Worm (Caenorhabditis elegans) whole organism, L1 larva: ENCODE data around the gene pbs-3.

Experiments
- C34B4.2 ChIP-seq: sonication (generic microtip); optimal IDR thresholded peaks from 2 replicates; lab custom pipeline; 2017; ENCODE audit warnings: mild to moderate bottlenecking, missing genetic modification characterization, missing compliant biosample characterization
- ama-1 ChIP-seq: fragments of 150-350 bp; optimal IDR thresholded peaks from 2 replicates; lab custom pipeline; 2014
- ces-1 ChIP-seq: fragments of 150-350 bp; optimal IDR thresholded peaks from 2 replicates; lab custom pipeline; 2014; ENCODE audit warnings: missing biosample characterization, missing genetic modification reagents, missing genetic modification characterization
- dpl-1 ChIP-seq, 3 experiments: fragments of 150-350 bp in 2 of 3; sonication (generic microtip) in 1 of 3; optimal IDR thresholded peaks; 2 replicates each; lab custom pipeline; 2014 to 2017; ENCODE audit warnings: missing biosample characterization in 3 of 3, missing genetic modification characterization in 3 of 3, missing genetic modification reagents in 3 of 3
- efl-1 ChIP-seq, 4 experiments: fragments of 150-350 bp; optimal IDR thresholded peaks in 3 of 4; peaks in 1 of 4; 1 replicate in 1 of 4; 2 replicates in 3 of 4; lab custom pipeline; 2014; ENCODE audit warnings: missing biosample characterization in 2 of 4, missing genetic modification characterization in 2 of 4, missing genetic modification reagents in 2 of 4
- efl-3 ChIP-seq: fragments of 200-800 bp; sonication (Bioruptor generic); optimal IDR thresholded peaks from 2 replicates; lab custom pipeline; 2018; ENCODE audit warnings: mild to moderate bottlenecking, missing genetic modification characterization, missing compliant biosample characterization
- egl-13 ChIP-seq: sonication (generic microtip); optimal IDR thresholded peaks from 2 replicates; lab custom pipeline; 2016; ENCODE audit warnings: missing genotype, missing genetic modification reagents, missing genetic modification characterization, missing compliant biosample characterization
- egl-27 ChIP-seq, 2 experiments: fragments of 150-350 bp in 1 of 2; sonication (generic microtip); optimal IDR thresholded peaks; 3 replicates each; lab custom pipeline; 2017 to 2018; ENCODE audit warnings: missing biosample characterization in 2 of 2, missing genetic modification characterization in 2 of 2, missing genetic modification reagents in 2 of 2
- elt-2 ChIP-seq: sonication (generic microtip); optimal IDR thresholded peaks from 2 replicates; lab custom pipeline; 2016; ENCODE audit warnings: missing genetic modification characterization, mild to moderate bottlenecking, inconsistent platforms, missing compliant biosample characterization, missing genetic modification reagents
- fkh-10 ChIP-seq: sonication (generic microtip); optimal IDR thresholded peaks from 2 replicates; lab custom pipeline; 2017; ENCODE audit warnings: missing biosample characterization, missing genetic modification reagents, missing genetic modification characterization
- fkh-4 ChIP-seq: sonication (generic microtip); optimal IDR thresholded peaks from 2 replicates; lab custom pipeline; 2016; ENCODE audit warnings: missing compliant biosample characterization, missing genetic modification characterization, borderline replicate concordance
- grh-1 ChIP-seq: fragments of 200-800 bp; sonication (Bioruptor generic); IDR thresholded peaks from 2 replicates; pipeline ENCODE4 v1.3.6; 2022; ENCODE audit warnings: missing genetic modification reagents, missing genetic modification characterization, missing compliant biosample characterization
- hlh-4 ChIP-seq: sonication (generic microtip); optimal IDR thresholded peaks from 2 replicates; lab custom pipeline; 2016; ENCODE audit warnings: mild to moderate bottlenecking, missing genetic modification characterization, missing compliant biosample characterization
- jun-1 ChIP-seq: fragments of 150-350 bp; optimal IDR thresholded peaks from 2 replicates; lab custom pipeline; 2014; ENCODE audit warnings: missing biosample characterization, missing genetic modification reagents, missing genetic modification characterization
- lin-14 ChIP-seq: fragments of 200-800 bp; sonication (Bioruptor generic); optimal IDR thresholded peaks from 2 replicates; lab custom pipeline; 2018; ENCODE audit warnings: mild to moderate bottlenecking, missing genetic modification characterization, moderate library complexity, missing compliant biosample characterization
- lin-35 ChIP-seq, 2 experiments: fragments of 150-350 bp; optimal IDR thresholded peaks; 2 replicates each; lab custom pipeline; 2014; ENCODE audit warnings: missing biosample characterization in 2 of 2, missing genetic modification characterization in 2 of 2, missing genetic modification reagents in 2 of 2
- lir-3 ChIP-seq: sonication (generic microtip); optimal IDR thresholded peaks from 2 replicates; lab custom pipeline; 2016; ENCODE audit warnings: mild to moderate bottlenecking, missing genetic modification characterization, moderate library complexity, missing compliant biosample characterization; ENCODE audit not compliant: poor library complexity
- mdl-1 ChIP-seq, 2 experiments: fragments of 150-350 bp; optimal IDR thresholded peaks; 2 replicates each; lab custom pipeline; 2014 to 2017; ENCODE audit warnings: missing biosample characterization in 2 of 2, missing genetic modification characterization in 2 of 2, inconsistent platforms in 1 of 2
- mef-2 ChIP-seq: fragments of 150-350 bp; optimal IDR thresholded peaks from 2 replicates; lab custom pipeline; 2014; ENCODE audit warnings: missing biosample characterization, missing genetic modification characterization
- nhr-19 ChIP-seq: fragments of 200-800 bp; sonication (Bioruptor generic); conservative IDR thresholded peaks from 2 replicates; pipeline ENCODE4 v1.3.6; 2022; ENCODE audit warnings: missing genetic modification characterization, missing compliant biosample characterization
- nhr-20 ChIP-seq: sonication (generic microtip); optimal IDR thresholded peaks from 2 replicates; lab custom pipeline; 2016; ENCODE audit warnings: mild to moderate bottlenecking, missing genetic modification characterization, missing compliant biosample characterization
- nhr-237 ChIP-seq: fragments of 150-350 bp; optimal IDR thresholded peaks from 2 replicates; lab custom pipeline; 2014; ENCODE audit warnings: missing biosample characterization, missing genetic modification characterization
- nhr-28 ChIP-seq: fragments of 150-350 bp; optimal IDR thresholded peaks from 2 replicates; lab custom pipeline; 2014; ENCODE audit warnings: missing biosample characterization, missing genetic modification characterization
- nhr-47 ChIP-seq: sonication (generic microtip); optimal IDR thresholded peaks from 2 replicates; lab custom pipeline; 2016; ENCODE audit warnings: mild to moderate bottlenecking, missing genetic modification characterization, moderate library complexity, missing compliant biosample characterization
- nhr-71 ChIP-seq: sonication (generic microtip); optimal IDR thresholded peaks from 2 replicates; lab custom pipeline; 2016; ENCODE audit warnings: mild to moderate bottlenecking, missing genetic modification characterization, moderate library complexity, missing compliant biosample characterization
- nhr-76 ChIP-seq: sonication (generic microtip); optimal IDR thresholded peaks from 2 replicates; lab custom pipeline; 2017; ENCODE audit warnings: missing biosample characterization, missing genetic modification characterization
- nhr-77 ChIP-seq: fragments of 150-350 bp; optimal IDR thresholded peaks from 2 replicates; lab custom pipeline; 2014; ENCODE audit warnings: missing biosample characterization, missing genetic modification characterization
- nhr-84 ChIP-seq: sonication (generic microtip); optimal IDR thresholded peaks from 2 replicates; lab custom pipeline; 2017; ENCODE audit warnings: missing biosample characterization, missing genetic modification characterization
- nhr-85 ChIP-seq: sonication (generic microtip); peaks from one replicate; lab custom pipeline; 2016; ENCODE audit warnings: missing genetic modification characterization, inconsistent platforms, missing compliant biosample characterization
- nhr-90 ChIP-seq: sonication (generic microtip); optimal IDR thresholded peaks from 2 replicates; lab custom pipeline; 2016; ENCODE audit warnings: mild to moderate bottlenecking, missing genetic modification characterization, missing compliant biosample characterization; ENCODE audit not compliant: poor library complexity
- pag-3 ChIP-seq: sonication (generic microtip); optimal IDR thresholded peaks from 2 replicates; lab custom pipeline; 2017; ENCODE audit warnings: missing genetic modification characterization, mild to moderate bottlenecking, missing compliant biosample characterization, antibody characterized with exemption, borderline replicate concordance; ENCODE audit not compliant: insufficient read depth
- pax-3 ChIP-seq: fragments of 200-800 bp; sonication (Bioruptor generic); optimal IDR thresholded peaks from 2 replicates; lab custom pipeline; 2018; ENCODE audit warnings: mild to moderate bottlenecking, missing genetic modification characterization, moderate library complexity, missing compliant biosample characterization
- pqm-1 ChIP-seq: sonication (generic microtip); optimal IDR thresholded peaks from 3 replicates; lab custom pipeline; 2017; ENCODE audit warnings: missing biosample characterization, missing genetic modification characterization
- snu-23 ChIP-seq: sonication (generic microtip); optimal IDR thresholded peaks from 2 replicates; lab custom pipeline; 2016; ENCODE audit warnings: missing genetic modification characterization, missing compliant biosample characterization
- sptf-1 ChIP-seq: fragments of 150-350 bp; optimal IDR thresholded peaks from 2 replicates; lab custom pipeline; 2014; ENCODE audit warnings: missing biosample characterization, missing genetic modification characterization
- unc-130 ChIP-seq: fragments of 150-350 bp; optimal IDR thresholded peaks from 2 replicates; lab custom pipeline; 2017; ENCODE audit warnings: missing biosample characterization, missing genetic modification characterization, inconsistent platforms
- unc-30 ChIP-seq: sonication (generic microtip); optimal IDR thresholded peaks from 2 replicates; lab custom pipeline; 2017; ENCODE audit warnings: missing biosample characterization, missing genetic modification characterization
- unc-62 ChIP-seq: fragments of 150-350 bp; optimal IDR thresholded peaks from 2 replicates; lab custom pipeline; 2014; ENCODE audit warnings: missing biosample characterization, missing genetic modification reagents, missing genetic modification characterization
- unc-86 ChIP-seq: sonication (generic microtip); optimal IDR thresholded peaks from 2 replicates; lab custom pipeline; 2016; ENCODE audit warnings: missing genetic modification characterization, missing compliant biosample characterization
- vab-15 ChIP-seq: sonication (generic microtip); optimal IDR thresholded peaks from 2 replicates; lab custom pipeline; 2017; ENCODE audit warnings: missing genotype, mild to moderate bottlenecking, missing genetic modification characterization, missing compliant biosample characterization
- xbp-1 ChIP-seq: sonication (generic microtip); optimal IDR thresholded peaks from 2 replicates; lab custom pipeline; 2016; ENCODE audit warnings: missing genetic modification characterization, missing compliant biosample characterization
- zag-1 ChIP-seq: fragments of 150-350 bp; optimal IDR thresholded peaks from 2 replicates; lab custom pipeline; 2014; ENCODE audit warnings: missing biosample characterization, missing genetic modification characterization
- ztf-11 ChIP-seq, 2 experiments: sonication (generic microtip); optimal IDR thresholded peaks; 2 replicates each; lab custom pipeline; 2016 to 2017; ENCODE audit warnings: missing genetic modification characterization in 2 of 2, missing biosample characterization in 1 of 2, missing compliant biosample characterization in 1 of 2
- ztf-4 ChIP-seq: fragments of 150-350 bp; optimal IDR thresholded peaks from 2 replicates; lab custom pipeline; 2014; ENCODE audit warnings: missing biosample characterization, missing genetic modification characterization

The pbs-3 gene

DNA sequence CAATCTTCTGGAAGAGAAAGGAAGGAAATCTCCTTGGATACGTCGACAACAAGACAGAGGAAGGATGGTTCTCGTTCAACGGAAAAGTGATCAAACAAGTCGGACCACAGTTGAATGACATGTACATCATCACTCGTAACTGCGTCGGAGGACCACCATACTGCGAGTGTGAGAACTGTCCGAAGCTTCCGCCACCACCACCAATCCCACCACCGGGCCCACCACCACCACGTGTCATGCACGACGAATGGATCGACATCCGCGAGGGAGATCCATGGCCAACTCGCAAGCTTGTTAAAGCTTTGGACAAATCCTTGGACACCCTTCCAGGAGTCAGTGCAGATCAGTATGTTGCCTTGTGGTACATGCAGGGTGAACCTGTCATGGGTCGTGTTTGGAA, 23.9 kb downstream of the pbs-3 start:
- TF ChIP-seq hlh-4 (tag; lab: Kevin White, UChicago), result no peak
- no peak for TF ChIP-seq ces-1 (GFP tag; lab: Kevin White, UChicago)
- TF ChIP-seq pag-3 (tag; lab: Kevin White, UChicago), result no peak
- no peak for TF ChIP-seq lin-35 (GFP tag; optimal IDR thresholded peaks at IDR 0.05; lab: Kevin White, UChicago)
- TF ChIP-seq nhr-19 (GFP tag; lab: Robert Waterston, UW), result no peak
- no peak for TF ChIP-seq nhr-77 (tag; lab: Kevin White, UChicago)
- no peak for TF ChIP-seq unc-30 (tag; lab: Kevin White, UChicago)
- TF ChIP-seq nhr-71 (tag; lab: Kevin White, UChicago), result no peak
- TF ChIP-seq egl-13 (tag; lab: Kevin White, UChicago), result no peak

DNA sequence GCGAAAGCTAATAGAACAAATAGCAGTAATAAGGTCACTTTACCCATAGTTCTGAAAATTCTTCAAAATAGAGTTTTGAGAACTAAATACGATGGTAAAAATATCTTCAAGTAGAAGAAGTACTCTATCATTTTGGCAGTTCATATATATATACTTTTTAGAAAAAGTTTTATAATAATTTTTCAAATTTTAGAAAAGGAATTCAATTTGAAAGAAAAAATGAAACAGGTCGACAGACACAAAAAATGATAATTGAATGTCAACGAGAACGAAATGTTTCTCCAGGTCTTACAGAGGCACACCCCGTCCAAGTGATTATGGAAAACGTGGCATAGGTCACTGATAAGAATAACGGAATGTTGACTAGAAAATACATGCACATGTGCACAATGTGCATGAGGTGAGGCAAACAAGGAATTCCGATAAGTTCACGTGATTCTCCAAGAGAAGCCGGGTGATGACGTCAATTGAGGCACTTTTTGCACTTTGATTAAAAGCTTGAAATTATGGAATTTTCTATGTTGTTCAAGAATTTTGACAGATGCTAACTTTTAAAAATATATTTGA, 29.9 kb downstream of the pbs-3 start, which contains the start of gene aagr-2:
aagr-2 (minus strand) TSS at position 51 of the 567 bp plus-strand sequence.
- TF ChIP-seq lin-35 (GFP tag; optimal IDR thresholded peaks at IDR 0.05; lab: Kevin White, UChicago), result peak in 1 of 2 experiments; percentile 60
- no peak for TF ChIP-seq unc-62
- no peak for TF ChIP-seq vab-15 (tag; lab: Kevin White, UChicago)
- TF ChIP-seq nhr-20 (tag; lab: Kevin White, UChicago), result peak; percentile 37
- TF ChIP-seq elt-2 (tag; lab: Kevin White, UChicago), result peak; percentile 100
- TF ChIP-seq zag-1 (tag; lab: Kevin White, UChicago), result no peak
- no peak for TF ChIP-seq xbp-1
- no peak for TF ChIP-seq sptf-1 (tag; lab: Kevin White, UChicago)
- no peak for TF ChIP-seq nhr-77 (tag; lab: Kevin White, UChicago)
- no peak for TF ChIP-seq efl-1 (optimal IDR thresholded peaks at IDR 0.05; lab: Kevin White, UChicago)
- TF ChIP-seq efl-1 (GFP tag; optimal IDR thresholded peaks at IDR 0.05 in 1 of 2; lab: Kevin White, UChicago), result peak in 1 of 2 experiments; percentile 85
- TF ChIP-seq jun-1 (tag; lab: Kevin White, UChicago), result peak; percentile 19
- TF ChIP-seq grh-1, result no peak
- peak; percentile 67 for TF ChIP-seq pqm-1 (tag; lab: Kevin White, UChicago)
- no peak for TF ChIP-seq lin-14 (GFP tag; lab: Kevin White, UChicago)
- peak; percentile 51 for TF ChIP-seq nhr-90 (tag; lab: Kevin White, UChicago)
- TF ChIP-seq ztf-11 (tag; optimal IDR thresholded peaks at IDR 0.05; lab: Kevin White, UChicago), result no peak
- no peak for TF ChIP-seq ces-1 (GFP tag; lab: Kevin White, UChicago)
- TF ChIP-seq lir-3 (tag; lab: Kevin White, UChicago), result no peak
- no peak for TF ChIP-seq nhr-76 (tag; lab: Kevin White, UChicago)
- TF ChIP-seq ama-1, result no peak
- no peak for TF ChIP-seq nhr-85 (tag; lab: Kevin White, UChicago)
- peak; percentile 36 for TF ChIP-seq nhr-71 (tag; lab: Kevin White, UChicago)
- TF ChIP-seq fkh-4 (tag; lab: Kevin White, UChicago), result no peak
- TF ChIP-seq nhr-237 (tag; lab: Kevin White, UChicago), result no peak
- TF ChIP-seq pax-3 (tag; lab: Kevin White, UChicago), result peak; percentile 13
- peak in 1 of 2 experiments; percentile 74 for TF ChIP-seq mdl-1 (tag; optimal IDR thresholded peaks at IDR 0.05; lab: Kevin White, UChicago)
- TF ChIP-seq, all 84 proteins: peak for 10

DNA sequence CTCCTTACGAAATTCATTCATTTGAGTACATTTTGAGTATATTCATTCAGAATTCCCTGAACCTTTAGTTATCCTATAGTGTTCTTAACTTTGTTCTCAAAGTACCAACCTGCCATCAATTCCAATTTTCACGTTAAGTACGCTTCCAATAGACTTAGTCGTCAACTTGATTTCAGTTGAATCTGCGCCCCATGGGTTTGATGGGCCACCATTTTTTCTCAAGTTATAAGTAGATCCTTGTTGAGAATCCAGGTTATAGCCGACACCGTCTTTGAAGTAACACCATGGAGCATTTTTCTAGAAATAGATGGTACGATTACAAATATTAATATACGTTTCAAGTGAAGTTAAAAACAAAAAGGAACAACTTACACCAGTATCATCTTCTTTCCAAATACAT, 30.5 kb downstream of the pbs-3 start:
- TF ChIP-seq nhr-47 (tag; lab: Kevin White, UChicago) (no peak), efl-3 (GFP tag; lab: Kevin White, UChicago) (no peak), nhr-28 (tag; lab: Kevin White, UChicago) (no peak), ztf-4 (tag; lab: Kevin White, UChicago) (no peak), unc-86 (no peak), mef-2 (tag; lab: Kevin White, UChicago) (no peak), unc-130 (no peak), snu-23 (no peak), dpl-1 (GFP tag; optimal IDR thresholded peaks at IDR 0.05; lab: Kevin White, UChicago) (no peak), C34B4.2 (tag; lab: Kevin White, UChicago) (no peak), unc-62 (no peak), egl-13 (tag; lab: Kevin White, UChicago) (no peak), nhr-84 (no peak), fkh-10 (GFP tag; lab: Kevin White, UChicago) (no peak), fkh-4 (tag; lab: Kevin White, UChicago) (no peak), egl-27 (tag; optimal IDR thresholded peaks at IDR 0.05; lab: Kevin White, UChicago) (no peak)
